Fruit fly (Drosophila melanogaster) whole organism, embryonic: Measurements from ENCODE around the gene CG8051.

Experiments
- Abd-B ChIP-seq: fragments of 200-800 bp; sonication (Bioruptor generic); optimal IDR thresholded peaks from 2 replicates; lab custom pipeline; 2018; ENCODE audit warnings: missing biosample characterization, mild to moderate bottlenecking, missing genetic modification characterization, moderate library complexity
- Aef1 ChIP-seq: fragments of 200-800 bp; sonication (Bioruptor generic); IDR thresholded peaks from 3 replicates; pipeline ENCODE4 v1.3.6; 2022; ENCODE audit warnings: missing biosample characterization, missing genetic modification characterization
- Blimp-1 ChIP-seq: fragments of 200-800 bp; sonication (Bioruptor generic); optimal IDR thresholded peaks from 3 replicates; lab custom pipeline; 2018; ENCODE audit warnings: missing biosample characterization, missing genetic modification characterization, mild to moderate bottlenecking, moderate library complexity, missing genetic modification reagents
- CG10979 ChIP-seq: fragments of 200-800 bp; sonication (Bioruptor generic); optimal IDR thresholded peaks from 2 replicates; lab custom pipeline; 2018; ENCODE audit warnings: missing biosample characterization, mild to moderate bottlenecking, missing genetic modification characterization, moderate library complexity
- CG11504 ChIP-seq: fragments of 200-800 bp; sonication (Bioruptor generic); optimal IDR thresholded peaks from 3 replicates; lab custom pipeline; 2019; ENCODE audit warnings: missing biosample characterization, mild to moderate bottlenecking, missing genetic modification characterization, moderate library complexity
- CG12071 ChIP-seq: fragments of 200-800 bp; sonication (Bioruptor generic); optimal IDR thresholded peaks from 3 replicates; lab custom pipeline; 2018; ENCODE audit warnings: missing biosample characterization, mild to moderate bottlenecking, missing genetic modification characterization
- CG12155 ChIP-seq: fragments of 200-800 bp; sonication (Bioruptor generic); optimal IDR thresholded peaks from 3 replicates; lab custom pipeline; 2016; ENCODE audit warnings: missing biosample characterization, missing genetic modification characterization
- CG12942 ChIP-seq: fragments of 200-800 bp; sonication (Bioruptor generic); optimal IDR thresholded peaks from 3 replicates; lab custom pipeline; 2016; ENCODE audit warnings: missing biosample characterization, missing genetic modification characterization
- CG14441 ChIP-seq: fragments of 200-800 bp; sonication (Bioruptor generic); IDR thresholded peaks from 2 replicates; pipeline ENCODE4 v1.3.6; 2022; ENCODE audit warnings: missing biosample characterization, missing genetic modification characterization
- CG15073 ChIP-seq: fragments of 200-800 bp; sonication (Bioruptor generic); optimal IDR thresholded peaks from 2 replicates; lab custom pipeline; 2016; ENCODE audit warnings: missing biosample characterization, missing genetic modification characterization
- CG15269 ChIP-seq: fragments of 200-800 bp; sonication (Bioruptor generic); optimal IDR thresholded peaks from 2 replicates; lab custom pipeline; 2018; ENCODE audit warnings: missing biosample characterization, mild to moderate bottlenecking, missing genetic modification characterization, moderate library complexity
- CG1603 ChIP-seq: fragments of 200-800 bp; sonication (Bioruptor generic); optimal IDR thresholded peaks from 2 replicates; lab custom pipeline; 2019; ENCODE audit warnings: missing biosample characterization, mild to moderate bottlenecking, missing genetic modification characterization, moderate library complexity
- CG2202 ChIP-seq: fragments of 200-800 bp; sonication (Bioruptor generic); optimal IDR thresholded peaks from 2 replicates; lab custom pipeline; 2018; ENCODE audit warnings: missing biosample characterization, mild to moderate bottlenecking, missing genetic modification characterization
- CG32532 ChIP-seq: fragments of 200-800 bp; sonication (Bioruptor generic); IDR thresholded peaks from 2 replicates; pipeline ENCODE4 v1.3.6; 2022; ENCODE audit warnings: missing biosample characterization, missing genetic modification characterization
- CG32772 ChIP-seq: fragments of 200-800 bp; sonication (Bioruptor generic); IDR thresholded peaks from 2 replicates; pipeline ENCODE4 v1.3.6; 2022; ENCODE audit warnings: missing biosample characterization, missing genetic modification characterization
- CG3995 ChIP-seq: fragments of 200-800 bp; sonication (Bioruptor generic); optimal IDR thresholded peaks from 3 replicates; lab custom pipeline; 2016; ENCODE audit warnings: missing biosample characterization, missing genetic modification characterization
- CG43689 ChIP-seq: fragments of 200-800 bp; sonication (Bioruptor generic); IDR thresholded peaks from 2 replicates; pipeline ENCODE4 v1.3.6; 2022; ENCODE audit warnings: missing biosample characterization, missing genetic modification characterization
- CG4404 ChIP-seq: fragments of 200-800 bp; sonication (Bioruptor generic); IDR thresholded peaks from 2 replicates; pipeline ENCODE4 v1.3.6; 2022; ENCODE audit warnings: missing biosample characterization, missing genetic modification characterization
- CG7928 ChIP-seq: fragments of 200-800 bp; sonication (Bioruptor generic); optimal IDR thresholded peaks from 2 replicates; lab custom pipeline; 2017; ENCODE audit warnings: missing biosample characterization, mild to moderate bottlenecking, missing genetic modification characterization
- CG7987 ChIP-seq: fragments of 200-800 bp; sonication (Bioruptor generic); optimal IDR thresholded peaks from 2 replicates; lab custom pipeline; 2018; ENCODE audit warnings: missing biosample characterization, mild to moderate bottlenecking, missing genetic modification characterization, moderate library complexity
- CG8388 ChIP-seq: fragments of 200-800 bp; sonication (Bioruptor generic); optimal IDR thresholded peaks from 2 replicates; lab custom pipeline; 2019; ENCODE audit warnings: missing biosample characterization, mild to moderate bottlenecking, missing genetic modification characterization, moderate library complexity
- CG9727 ChIP-seq: fragments of 200-800 bp; sonication (Bioruptor generic); optimal IDR thresholded peaks from 3 replicates; lab custom pipeline; 2017; ENCODE audit warnings: missing biosample characterization, mild to moderate bottlenecking, missing genetic modification characterization
- Chrac-16 ChIP-seq: fragments of 200-800 bp; sonication (Bioruptor generic); optimal IDR thresholded peaks from 3 replicates; lab custom pipeline; 2016; ENCODE audit warnings: missing biosample characterization, missing genetic modification characterization
- CoRest ChIP-seq: fragments of 200-800 bp; sonication (Bioruptor generic); optimal IDR thresholded peaks from 3 replicates; lab custom pipeline; 2018; ENCODE audit warnings: missing biosample characterization, mild to moderate bottlenecking, missing genetic modification characterization, moderate library complexity
- CrebB ChIP-seq: fragments of 200-800 bp; sonication (Bioruptor generic); optimal IDR thresholded peaks from 3 replicates; lab custom pipeline; 2018; ENCODE audit warnings: missing biosample characterization, mild to moderate bottlenecking, missing genetic modification characterization
- Hey ChIP-seq: fragments of 200-800 bp; sonication (Bioruptor generic); optimal IDR thresholded peaks from 3 replicates; lab custom pipeline; 2018; ENCODE audit warnings: missing biosample characterization, mild to moderate bottlenecking, missing genetic modification characterization
- Neu2 ChIP-seq: fragments of 200-800 bp; sonication (Bioruptor generic); optimal IDR thresholded peaks from 3 replicates; lab custom pipeline; 2016; ENCODE audit warnings: missing biosample characterization, missing genetic modification characterization, borderline replicate concordance
- Oli ChIP-seq: fragments of 200-800 bp; sonication (Bioruptor generic); optimal IDR thresholded peaks from 2 replicates; lab custom pipeline; 2018; ENCODE audit warnings: missing biosample characterization, mild to moderate bottlenecking, missing genetic modification characterization, moderate library complexity
- Pdp1 ChIP-seq, 2 experiments: fragments of 200-800 bp; sonication (Bioruptor generic); optimal IDR thresholded peaks; 3 replicates each; lab custom pipeline; 2016; ENCODE audit warnings: missing biosample characterization in 2 of 2, missing genetic modification characterization in 2 of 2, mild to moderate bottlenecking in 1 of 2, moderate library complexity in 1 of 2
- Taf1 ChIP-seq: fragments of 200-800 bp; sonication (Bioruptor generic); IDR thresholded peaks from 2 replicates; pipeline ENCODE4 v1.3.6; 2022; ENCODE audit warnings: missing biosample characterization, missing genetic modification characterization
- Trl ChIP-seq, 3 experiments: fragments of >200 bp in 2 of 3; fragments of 200-800 bp in 1 of 3; sonication (Bioruptor generic) in 1 of 3; optimal IDR thresholded peaks; 2 replicates in 1 of 3; 3 replicates in 2 of 3; lab custom pipeline; 2016 to 2017; ENCODE audit warnings: missing biosample characterization in 1 of 3, missing genetic modification characterization in 1 of 3
- Xbp1 ChIP-seq: fragments of 200-800 bp; sonication (Bioruptor generic); optimal IDR thresholded peaks from 3 replicates; lab custom pipeline; 2016; ENCODE audit warnings: missing biosample characterization, mild to moderate bottlenecking, missing genetic modification characterization
- ase ChIP-seq: fragments of 200-800 bp; sonication (Bioruptor generic); IDR thresholded peaks from 3 replicates; pipeline ENCODE4 v1.3.6; 2022; ENCODE audit warnings: missing biosample characterization, missing genetic modification characterization
- bigmax ChIP-seq: fragments of 200-800 bp; sonication (Bioruptor generic); optimal IDR thresholded peaks from 2 replicates; lab custom pipeline; 2018; ENCODE audit warnings: missing biosample characterization, mild to moderate bottlenecking, missing genetic modification characterization
- chif ChIP-seq, 2 experiments: fragments of 200-800 bp; sonication (Bioruptor generic); optimal IDR thresholded peaks; 3 replicates each; lab custom pipeline; 2016; ENCODE audit warnings: missing biosample characterization in 2 of 2, missing genetic modification characterization in 2 of 2
- ci ChIP-seq: fragments of 200-800 bp; sonication (Bioruptor generic); IDR thresholded peaks from 3 replicates; pipeline ENCODE4 v1.3.6; 2022; ENCODE audit warnings: missing biosample characterization, missing genetic modification characterization
- croc ChIP-seq: fragments of 200-800 bp; sonication (Bioruptor generic); conservative IDR thresholded peaks from 3 replicates; pipeline ENCODE4 v1.3.6; 2022; ENCODE audit warnings: missing biosample characterization, missing genetic modification characterization
- cwo ChIP-seq: fragments of 200-800 bp; sonication (Bioruptor generic); optimal IDR thresholded peaks from 3 replicates; lab custom pipeline; 2017; ENCODE audit warnings: missing biosample characterization, missing genetic modification characterization, mild to moderate bottlenecking, moderate library complexity, missing genetic modification reagents
- dpn ChIP-seq, 2 experiments: fragments of 200-800 bp; sonication (Bioruptor generic); optimal IDR thresholded peaks; 3 replicates each; lab custom pipeline; 2016; ENCODE audit warnings: missing biosample characterization in 2 of 2, missing genetic modification characterization in 2 of 2
- kah ChIP-seq: fragments of 200-800 bp; sonication (Bioruptor generic); optimal IDR thresholded peaks from 2 replicates; lab custom pipeline; 2018; ENCODE audit warnings: missing biosample characterization, mild to moderate bottlenecking, missing genetic modification characterization
- lilli ChIP-seq: fragments of 200-800 bp; sonication (Bioruptor generic); optimal IDR thresholded peaks from 3 replicates; lab custom pipeline; 2016; ENCODE audit warnings: missing biosample characterization, missing genetic modification characterization
- lmd ChIP-seq: fragments of 200-800 bp; sonication (Bioruptor generic); IDR thresholded peaks from 2 replicates; pipeline ENCODE4 v1.3.6; 2022; ENCODE audit warnings: missing biosample characterization, missing genetic modification characterization
- maf-S ChIP-seq: fragments of 200-800 bp; sonication (Bioruptor generic); optimal IDR thresholded peaks from 2 replicates; lab custom pipeline; 2016; ENCODE audit warnings: missing biosample characterization, missing genetic modification characterization
- oc ChIP-seq: fragments of 200-800 bp; sonication (Bioruptor generic); optimal IDR thresholded peaks from 2 replicates; lab custom pipeline; 2018; ENCODE audit warnings: missing biosample characterization, mild to moderate bottlenecking, missing genetic modification characterization, moderate library complexity
- pan ChIP-seq, 4 experiments: fragments of >200 bp in 3 of 4; fragments of 200-800 bp in 1 of 4; sonication (Bioruptor generic) in 1 of 4; optimal IDR thresholded peaks in 3 of 4; IDR thresholded peaks in 1 of 4; 2 replicates each; pipeline versions ENCODE4 v1.3.6 to Lab custom; 2017 to 2022; ENCODE audit warnings: missing biosample characterization in 2 of 4, missing genetic modification characterization in 2 of 4, mixed read lengths in 1 of 4
- pum ChIP-seq: fragments of 200-800 bp; sonication (Bioruptor generic); optimal IDR thresholded peaks from 2 replicates; lab custom pipeline; 2016; ENCODE audit warnings: missing biosample characterization, missing genetic modification characterization
- shn ChIP-seq: fragments of 200-800 bp; sonication (Bioruptor generic); optimal IDR thresholded peaks from 3 replicates; lab custom pipeline; 2016; ENCODE audit warnings: missing biosample characterization, missing genetic modification characterization
- sima ChIP-seq: fragments of 200-800 bp; sonication (Bioruptor generic); optimal IDR thresholded peaks from 2 replicates; lab custom pipeline; 2016; ENCODE audit warnings: missing biosample characterization, missing genetic modification characterization
- vfl ChIP-seq: fragments of 200-800 bp; sonication (Bioruptor generic); optimal IDR thresholded peaks from 2 replicates; lab custom pipeline; 2016; ENCODE audit warnings: missing biosample characterization, missing genetic modification characterization

Gene CG8051

dm6 chrX:19298785-19299114, 9.0 kb downstream of the CG8051 start (continued):
- TF ChIP-seq CG2202 (tag; lab: Kevin White, UChicago) (peak; percentile 36), Chrac-16 (GFP tag; lab: Kevin White, UChicago) (peak; percentile 32), dpn (GFP tag; optimal IDR thresholded peaks at IDR 0.05; lab: Kevin White, UChicago) (peak in 1 of 2 experiments; percentile 10), maf-S (GFP tag; lab: Kevin White, UChicago) (no peak), CG3995 (GFP tag; lab: Kevin White, UChicago) (no peak), Neu2 (GFP tag; lab: Kevin White, UChicago) (peak; percentile 1), CG12071 (GFP tag; lab: Kevin White, UChicago) (peak; percentile 28), kah (GFP tag; lab: Kevin White, UChicago) (peak; percentile 24), vfl (no peak), pan (optimal IDR thresholded peaks at IDR 0.05; lab: Kevin White, UChicago) (no peak), pan (GFP tag; optimal IDR thresholded peaks at IDR 0.05 in 1 of 2, IDR thresholded peaks at IDR 0.05 in 1 of 2) (peak in 1 of 2 experiments; percentile 72), CG32772 (GFP tag; lab: Robert Waterston, UW) (peak; percentile 31; the same call in 1 of the 2 replicates), Aef1 (GFP tag; lab: Robert Waterston, UW) (peak; percentile 37; the same call in 2 of the 3 replicates), oc (tag; lab: Kevin White, UChicago) (peak; percentile 22), shn (GFP tag; lab: Kevin White, UChicago) (peak; percentile 18), lmd (GFP tag; lab: Robert Waterston, UW) (peak; percentile 64), Hey (no peak), Xbp1 (GFP tag; lab: Kevin White, UChicago) (peak; percentile 46), bigmax (no peak), CG15073 (GFP tag; lab: Kevin White, UChicago) (no peak), ase (GFP tag; lab: Robert Waterston, UW) (peak; percentile 41; the same call in 2 of the 3 replicates), CG10979 (peak; percentile 55), CG7928 (no peak), CG7987 (peak; percentile 15), CG14441 (GFP tag; lab: Robert Waterston, UW) (peak; percentile 53; the same call in 1 of the 2 replicates), pum (GFP tag; lab: Kevin White, UChicago) (peak; percentile 29), CG12942 (peak; percentile 20), CG12155 (GFP tag; lab: Kevin White, UChicago) (peak; percentile 26), CoRest (tag; lab: Kevin White, UChicago) (peak; percentile 30), Pdp1 (GFP tag; optimal IDR thresholded peaks at IDR 0.05; lab: Kevin White, UChicago) (peak; percentile 38 to 53), croc (0 out of 3 replicates have a peak, but pooled peaks have one; percentile 24), Trl (optimal IDR thresholded peaks at IDR 0.05; lab: Kevin White, UChicago) (peak in 1 of 2 experiments; percentile 93), Trl (GFP tag; optimal IDR thresholded peaks at IDR 0.05; lab: Kevin White, UChicago) (no peak), CG4404 (GFP tag; lab: Robert Waterston, UW) (peak; percentile 30; the same call in 1 of the 2 replicates), Oli (peak; percentile 60), Taf1 (GFP tag; lab: Robert Waterston, UW) (0 out of 2 replicates have a peak, but pooled peaks have one; percentile 15), CG15269 (peak; percentile 50), cwo (no peak), CG11504 (peak; percentile 48), CG8388 (GFP tag; lab: Kevin White, UChicago) (peak; percentile 23), CG9727 (peak; percentile 34), chif (GFP tag; optimal IDR thresholded peaks at IDR 0.05; lab: Kevin White, UChicago) (peak; percentile 18 to 61), CG32532 (GFP tag; lab: Robert Waterston, UW) (peak; percentile 51; the same call in 1 of the 2 replicates), Blimp-1 (GFP tag; lab: Kevin White, UChicago) (peak; percentile 48), CG1603 (peak; percentile 35), sima (GFP tag; lab: Kevin White, UChicago) (peak; percentile 8), CrebB (tag; lab: Kevin White, UChicago) (no peak), Abd-B (GFP tag; lab: Kevin White, UChicago) (peak; percentile 4), lilli (GFP tag; lab: Kevin White, UChicago) (peak; percentile 50), ci (peak; percentile 82), CG43689 (GFP tag; lab: Robert Waterston, UW) (no peak)
